Fruit fly (Drosophila melanogaster) whole organism, embryonic: ENCODE data around the gene CG12581.

Experiments used
- Adf1 ChIP-seq: fragments of 200-800 bp; sonication (Bioruptor generic); IDR thresholded peaks from 2 replicates; pipeline ENCODE4 v1.3.6; 2022; ENCODE audit warnings: missing biosample characterization, missing genetic modification characterization
- CG10654 ChIP-seq: fragments of 200-800 bp; sonication (Bioruptor generic); optimal IDR thresholded peaks from 2 replicates; lab custom pipeline; 2016; ENCODE audit warnings: missing biosample characterization, missing genetic modification characterization
- CG12299 ChIP-seq: fragments of 200-800 bp; sonication (Bioruptor generic); optimal IDR thresholded peaks from 2 replicates; lab custom pipeline; 2018; ENCODE audit warnings: missing biosample characterization, mild to moderate bottlenecking, missing genetic modification characterization
- CG12744 ChIP-seq: fragments of 200-800 bp; sonication (Bioruptor generic); optimal IDR thresholded peaks from 2 replicates; lab custom pipeline; 2016; ENCODE audit warnings: missing biosample characterization, missing genetic modification characterization
- CG12942 ChIP-seq: fragments of 200-800 bp; sonication (Bioruptor generic); optimal IDR thresholded peaks from 3 replicates; lab custom pipeline; 2016; ENCODE audit warnings: missing biosample characterization, missing genetic modification characterization
- CG15514 ChIP-seq: fragments of 200-800 bp; sonication (Bioruptor generic); optimal IDR thresholded peaks from 3 replicates; lab custom pipeline; 2017; ENCODE audit warnings: missing biosample characterization, missing genetic modification characterization, mild to moderate bottlenecking, moderate library complexity, missing genetic modification reagents
- CG15601 ChIP-seq: fragments of 200-800 bp; sonication (Bioruptor generic); optimal IDR thresholded peaks from 3 replicates; lab custom pipeline; 2019; ENCODE audit warnings: missing biosample characterization, mild to moderate bottlenecking, missing genetic modification characterization, moderate library complexity
- CG17328 ChIP-seq: fragments of 200-800 bp; sonication (Bioruptor generic); IDR thresholded peaks from 2 replicates; pipeline ENCODE4 v1.3.6; 2022; ENCODE audit warnings: missing biosample characterization, missing genetic modification characterization
- CG17361 ChIP-seq: fragments of 200-800 bp; sonication (Bioruptor generic); IDR thresholded peaks from 3 replicates; pipeline ENCODE4 v1.3.6; 2022; ENCODE audit warnings: missing biosample characterization, missing genetic modification characterization
- CG2712 ChIP-seq: fragments of 200-800 bp; optimal IDR thresholded peaks from 3 replicates; lab custom pipeline; 2019; ENCODE audit warnings: missing biosample characterization, mild to moderate bottlenecking, missing genetic modification characterization, moderate library complexity
- CG30403 ChIP-seq: fragments of 200-800 bp; sonication (Bioruptor generic); optimal IDR thresholded peaks from 3 replicates; lab custom pipeline; 2016; ENCODE audit warnings: missing biosample characterization, missing genetic modification characterization
- CG3163 ChIP-seq: fragments of 200-800 bp; sonication (Bioruptor generic); optimal IDR thresholded peaks from 3 replicates; lab custom pipeline; 2016; ENCODE audit warnings: missing biosample characterization, missing genetic modification characterization
- CG3281 ChIP-seq: fragments of 200-800 bp; sonication (Bioruptor generic); optimal IDR thresholded peaks from 3 replicates; lab custom pipeline; 2017; ENCODE audit warnings: missing biosample characterization, mild to moderate bottlenecking, missing genetic modification characterization
- CG34376 ChIP-seq: fragments of 200-800 bp; sonication (Bioruptor generic); optimal IDR thresholded peaks from 2 replicates; lab custom pipeline; 2018; ENCODE audit warnings: missing biosample characterization, mild to moderate bottlenecking, missing genetic modification characterization
- CG4617 ChIP-seq: fragments of 200-800 bp; sonication (Bioruptor generic); optimal IDR thresholded peaks from 3 replicates; lab custom pipeline; 2016; ENCODE audit warnings: missing biosample characterization, missing genetic modification characterization, borderline replicate concordance
- CG4854 ChIP-seq: fragments of 200-800 bp; sonication (Bioruptor generic); optimal IDR thresholded peaks from 2 replicates; lab custom pipeline; 2016; ENCODE audit warnings: missing biosample characterization, missing genetic modification characterization, inconsistent platforms
- CG6689 ChIP-seq: fragments of 200-800 bp; sonication (Bioruptor generic); IDR thresholded peaks from 2 replicates; pipeline ENCODE4 v1.3.6; 2022; ENCODE audit warnings: missing biosample characterization, missing genetic modification characterization
- CG6813 ChIP-seq: fragments of 200-800 bp; sonication (Bioruptor generic); optimal IDR thresholded peaks from 2 replicates; lab custom pipeline; 2017; ENCODE audit warnings: missing biosample characterization, missing genetic modification characterization, mild to moderate bottlenecking, moderate library complexity, missing genetic modification reagents
- CG7786 ChIP-seq: fragments of 200-800 bp; sonication (Bioruptor generic); optimal IDR thresholded peaks from 2 replicates; lab custom pipeline; 2016; ENCODE audit warnings: missing biosample characterization, missing genetic modification characterization
- CG7928 ChIP-seq: fragments of 200-800 bp; sonication (Bioruptor generic); optimal IDR thresholded peaks from 2 replicates; lab custom pipeline; 2017; ENCODE audit warnings: missing biosample characterization, mild to moderate bottlenecking, missing genetic modification characterization
- CG9215 ChIP-seq: fragments of 200-800 bp; sonication (Bioruptor generic); IDR thresholded peaks from 2 replicates; pipeline ENCODE4 v1.3.6; 2022; ENCODE audit warnings: missing biosample characterization, missing genetic modification characterization
- CG9797 ChIP-seq: fragments of 200-800 bp; sonication (Bioruptor generic); optimal IDR thresholded peaks from 3 replicates; lab custom pipeline; 2018; ENCODE audit warnings: missing biosample characterization, mild to moderate bottlenecking, missing genetic modification characterization
- CHES-1-like ChIP-seq: fragments of 200-800 bp; sonication (Bioruptor generic); optimal IDR thresholded peaks from 2 replicates; lab custom pipeline; 2016; ENCODE audit warnings: missing biosample characterization, missing genetic modification characterization
- CTCF ChIP-seq: fragments of 200-800 bp; sonication (Bioruptor generic); optimal IDR thresholded peaks from 2 replicates; lab custom pipeline; 2017; ENCODE audit warnings: missing biosample characterization, mild to moderate bottlenecking, missing genetic modification characterization, moderate library complexity
- D19B ChIP-seq: fragments of 200-800 bp; sonication (Bioruptor generic); optimal IDR thresholded peaks from 2 replicates; lab custom pipeline; 2017; ENCODE audit warnings: missing biosample characterization, mild to moderate bottlenecking, missing genetic modification characterization
- Dad ChIP-seq: fragments of 200-800 bp; sonication (Bioruptor generic); optimal IDR thresholded peaks from 3 replicates; lab custom pipeline; 2016; ENCODE audit warnings: missing biosample characterization, missing genetic modification characterization
- Dbx ChIP-seq: fragments of 200-800 bp; sonication (Bioruptor generic); IDR thresholded peaks from 3 replicates; pipeline ENCODE4 v1.3.6; 2022; ENCODE audit warnings: missing biosample characterization, missing genetic modification characterization
- Dip3 ChIP-seq: fragments of 200-800 bp; sonication (Bioruptor generic); optimal IDR thresholded peaks from 3 replicates; lab custom pipeline; 2016; ENCODE audit warnings: missing biosample characterization, missing genetic modification characterization
- Dll ChIP-seq: fragments of 200-800 bp; sonication (Bioruptor generic); IDR thresholded peaks from 4 replicates; pipeline ENCODE4 v1.3.6; 2022; ENCODE audit warnings: missing biosample characterization, missing genetic modification characterization; ENCODE audit not compliant: partially characterized antibody
- Fer1 ChIP-seq: fragments of 200-800 bp; sonication (Bioruptor generic); optimal IDR thresholded peaks from 2 replicates; lab custom pipeline; 2017; ENCODE audit warnings: missing biosample characterization, mild to moderate bottlenecking, missing genetic modification characterization
- Gsc ChIP-seq: fragments of 200-800 bp; sonication (Bioruptor generic); IDR thresholded peaks from 2 replicates; pipeline ENCODE4 v1.3.6; 2022; ENCODE audit warnings: missing biosample characterization, missing genetic modification characterization
- HmgD ChIP-seq: fragments of 200-800 bp; sonication (Bioruptor generic); optimal IDR thresholded peaks from 3 replicates; lab custom pipeline; 2016; ENCODE audit warnings: missing biosample characterization, missing genetic modification characterization
- MBD-R2 ChIP-seq: fragments of 200-800 bp; sonication (Bioruptor generic); IDR thresholded peaks from 2 replicates; pipeline ENCODE4 v1.3.6; 2022; ENCODE audit warnings: missing biosample characterization, missing genetic modification characterization
- PHDP ChIP-seq: fragments of 200-800 bp; sonication (Bioruptor generic); optimal IDR thresholded peaks from 3 replicates; lab custom pipeline; 2018; ENCODE audit warnings: missing biosample characterization, mild to moderate bottlenecking, missing genetic modification characterization, moderate library complexity
- Xbp1 ChIP-seq: fragments of 200-800 bp; sonication (Bioruptor generic); optimal IDR thresholded peaks from 3 replicates; lab custom pipeline; 2016; ENCODE audit warnings: missing biosample characterization, mild to moderate bottlenecking, missing genetic modification characterization
- bbx ChIP-seq: fragments of 200-800 bp; sonication (Bioruptor generic); IDR thresholded peaks from 2 replicates; pipeline ENCODE4 v1.3.6; 2022; ENCODE audit warnings: missing biosample characterization, missing genetic modification characterization; ENCODE audit not compliant: partially characterized antibody
- danr ChIP-seq: fragments of 200-800 bp; sonication (Bioruptor generic); IDR thresholded peaks from 2 replicates; pipeline ENCODE4 v1.3.6; 2022; ENCODE audit warnings: missing biosample characterization, missing genetic modification characterization
- emc ChIP-seq: fragments of 200-800 bp; sonication (Bioruptor generic); optimal IDR thresholded peaks from 2 replicates; lab custom pipeline; 2016; ENCODE audit warnings: missing biosample characterization, missing genetic modification characterization
- ems ChIP-seq: fragments of 200-800 bp; sonication (Bioruptor generic); optimal IDR thresholded peaks from 3 replicates; lab custom pipeline; 2016; ENCODE audit warnings: missing biosample characterization, missing genetic modification characterization
- gce ChIP-seq: fragments of 200-800 bp; sonication (Bioruptor generic); IDR thresholded peaks from 3 replicates; pipeline ENCODE4 v1.3.6; 2022; ENCODE audit warnings: missing biosample characterization, missing genetic modification characterization
- jigr1 ChIP-seq: fragments of 200-800 bp; sonication (Bioruptor generic); IDR thresholded peaks from 3 replicates; pipeline ENCODE4 v1.3.6; 2022; ENCODE audit warnings: missing biosample characterization, missing genetic modification characterization
- luna ChIP-seq: fragments of 200-800 bp; sonication (Bioruptor generic); optimal IDR thresholded peaks from 2 replicates; lab custom pipeline; 2016; ENCODE audit warnings: missing biosample characterization, missing genetic modification characterization
- mam ChIP-seq: fragments of 200-800 bp; sonication (Bioruptor generic); optimal IDR thresholded peaks from 3 replicates; lab custom pipeline; 2016; ENCODE audit warnings: missing biosample characterization, missing genetic modification characterization
- nerfin-1 ChIP-seq: fragments of 200-800 bp; sonication (Bioruptor generic); optimal IDR thresholded peaks from 3 replicates; lab custom pipeline; 2019; ENCODE audit warnings: missing biosample characterization, mild to moderate bottlenecking, missing genetic modification characterization, moderate library complexity
- nom ChIP-seq: fragments of 200-800 bp; sonication (Bioruptor generic); optimal IDR thresholded peaks from 2 replicates; lab custom pipeline; 2017; ENCODE audit warnings: missing biosample characterization, missing genetic modification characterization, mild to moderate bottlenecking, moderate library complexity, missing genetic modification reagents
- peb ChIP-seq: fragments of 200-800 bp; sonication (Bioruptor generic); IDR thresholded peaks from 2 replicates; pipeline ENCODE4 v1.3.6; 2022; ENCODE audit warnings: missing biosample characterization, missing genetic modification characterization
- prd ChIP-seq, 3 experiments: fragments of >200 bp in 2 of 3; fragments of 200-800 bp in 1 of 3; sonication (Bioruptor generic) in 1 of 3; optimal IDR thresholded peaks in 2 of 3; IDR thresholded peaks in 1 of 3; 2 replicates in 2 of 3; 3 replicates in 1 of 3; pipeline versions ENCODE4 v1.3.6 to Lab custom; 2017 to 2022; ENCODE audit warnings: missing biosample characterization in 1 of 3, missing genetic modification characterization in 1 of 3
- sens ChIP-seq: fragments of 200-800 bp; sonication (Bioruptor generic); peaks from one replicate; lab custom pipeline; 2016; ENCODE audit warnings: missing biosample characterization, missing genetic modification characterization
- shn ChIP-seq: fragments of 200-800 bp; sonication (Bioruptor generic); optimal IDR thresholded peaks from 3 replicates; lab custom pipeline; 2016; ENCODE audit warnings: missing biosample characterization, missing genetic modification characterization
- stwl ChIP-seq: fragments of 200-800 bp; sonication (Bioruptor generic); optimal IDR thresholded peaks from 3 replicates; lab custom pipeline; 2018; ENCODE audit warnings: missing biosample characterization, mild to moderate bottlenecking, missing genetic modification characterization, moderate library complexity
- trh ChIP-seq: fragments of 200-800 bp; sonication (Bioruptor generic); optimal IDR thresholded peaks from 2 replicates; lab custom pipeline; 2016; ENCODE audit warnings: missing biosample characterization, missing genetic modification characterization
- z ChIP-seq: fragments of 200-800 bp; sonication (Bioruptor generic); IDR thresholded peaks from 3 replicates; pipeline ENCODE4 v1.3.6; 2022; ENCODE audit warnings: missing biosample characterization, missing genetic modification characterization

The CG12581 gene

DNA sequence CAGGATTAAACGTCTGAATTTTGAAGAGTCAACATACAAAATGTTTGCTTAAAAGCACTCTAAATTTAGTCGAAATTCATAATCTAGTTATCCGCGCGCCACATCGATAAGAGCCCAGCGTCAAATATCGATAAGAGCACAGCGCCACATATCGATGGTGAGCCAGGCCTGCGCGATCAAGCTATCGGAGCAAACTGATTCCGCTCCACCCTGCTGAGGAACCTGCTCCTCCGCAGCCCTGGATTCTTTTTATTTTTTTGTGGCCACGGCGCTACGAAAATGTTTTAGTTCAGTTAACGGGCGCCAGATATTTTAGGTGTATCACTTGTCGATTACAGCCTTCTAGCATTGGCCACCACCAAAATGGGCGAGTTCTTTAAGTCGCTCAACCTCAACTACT lies 46.3 kb downstream of the CG12581 start (continued):
- peak; percentile 99 for TF ChIP-seq bbx
- peak; percentile 8 for TF ChIP-seq CG10654 (GFP tag; lab: Kevin White, UChicago)
- no peak for TF ChIP-seq CG6689
- no peak for TF ChIP-seq gce (GFP tag; lab: Robert Waterston, UW)
- TF ChIP-seq Fer1: peak; percentile 27
- peak; percentile 25 for TF ChIP-seq CG30403
- no peak for TF ChIP-seq CG3281 (GFP tag; lab: Kevin White, UChicago)
- no peak for TF ChIP-seq D19B (GFP tag; lab: Kevin White, UChicago)
- TF ChIP-seq CG9797 (GFP tag; lab: Kevin White, UChicago): peak; percentile 31
- TF ChIP-seq CG17361 (GFP tag; lab: Robert Waterston, UW): peak; percentile 47; the same call in 1 of the 3 replicates
- TF ChIP-seq CG9215 (GFP tag; lab: Robert Waterston, UW): no peak
- TF ChIP-seq emc (GFP tag; lab: Kevin White, UChicago): peak; percentile 30
- no peak for TF ChIP-seq trh (GFP tag; lab: Kevin White, UChicago)
- peak; percentile 51 for TF ChIP-seq CG34376 (GFP tag; lab: Kevin White, UChicago)
- peak; percentile 82 for TF ChIP-seq CG4617 (GFP tag; lab: Kevin White, UChicago)
- TF ChIP-seq CG7786: peak; percentile 36
- peak; percentile 56 for TF ChIP-seq Adf1 (GFP tag; lab: Robert Waterston, UW)
- peak; percentile 49 for TF ChIP-seq ems (GFP tag; lab: Kevin White, UChicago)
- no peak for TF ChIP-seq peb (GFP tag; lab: Robert Waterston, UW)
- TF ChIP-seq CHES-1-like: peak; percentile 59
- TF ChIP-seq Xbp1: peak; percentile 55
- TF ChIP-seq Gsc (GFP tag; lab: Robert Waterston, UW): no peak
- no peak for TF ChIP-seq z
- TF ChIP-seq CG7928 (GFP tag; lab: Kevin White, UChicago): peak; percentile 99
- peak; percentile 86 for TF ChIP-seq HmgD (GFP tag; lab: Kevin White, UChicago)
- peak; percentile 30 for TF ChIP-seq Dip3 (GFP tag; lab: Kevin White, UChicago)
- peak; percentile 12 for TF ChIP-seq CG12942 (GFP tag; lab: Kevin White, UChicago)
- peak; percentile 73 for TF ChIP-seq sens (GFP tag; lab: Kevin White, UChicago)
- TF ChIP-seq Dbx: peak; percentile 70; the same call in 2 of the 3 replicates
- TF ChIP-seq CG12299 (tag; lab: Kevin White, UChicago): peak; percentile 32
- peak; percentile 65 for TF ChIP-seq CG17328 (GFP tag; lab: Robert Waterston, UW)
- TF ChIP-seq luna (GFP tag; lab: Kevin White, UChicago): peak; percentile 45
- no peak for TF ChIP-seq prd (optimal IDR thresholded peaks at IDR 0.05; lab: Kevin White, UChicago)
- 0 out of 3 replicates have a peak, but pooled peaks have one; percentile 11 for TF ChIP-seq prd (GFP tag; IDR thresholded peaks at IDR 0.05; lab: Robert Waterston, UW)
- TF ChIP-seq CTCF: peak; percentile 68
- TF ChIP-seq danr: no peak
- no peak for TF ChIP-seq nom (GFP tag; lab: Kevin White, UChicago)
- peak; percentile 64 for TF ChIP-seq mam (GFP tag; lab: Kevin White, UChicago)
- TF ChIP-seq nerfin-1: no peak
- TF ChIP-seq CG12744 (GFP tag; lab: Kevin White, UChicago): no peak
- TF ChIP-seq CG15514 (GFP tag; lab: Kevin White, UChicago): peak; percentile 100
- peak; percentile 58 for TF ChIP-seq stwl (tag; lab: Kevin White, UChicago)
- no peak for TF ChIP-seq CG4854 (GFP tag; lab: Kevin White, UChicago)
- peak; percentile 19 for TF ChIP-seq PHDP
- peak; percentile 95 for TF ChIP-seq Dll (GFP tag; lab: Robert Waterston, UW)
- peak; percentile 93 for TF ChIP-seq MBD-R2 (GFP tag; lab: Robert Waterston, UW)
- peak; percentile 60 for TF ChIP-seq CG2712 (tag; lab: Kevin White, UChicago)
- no peak for TF ChIP-seq CG6813
- TF ChIP-seq CG15601 (tag; lab: Kevin White, UChicago): no peak
- peak; percentile 57 for TF ChIP-seq Dad
- peak; percentile 35 for TF ChIP-seq shn (GFP tag; lab: Kevin White, UChicago)
- TF ChIP-seq CG3163 (GFP tag; lab: Kevin White, UChicago): peak; percentile 28
- no peak for TF ChIP-seq jigr1 (GFP tag; lab: Robert Waterston, UW)
